Worm (Caenorhabditis elegans) whole organism, young adult: ENCODE data around the gene cyp-25A2.
A peak's percentile ranks its signal among the peaks of the same experiment; 100 is the strongest.

Experiments used
- C06A6.2 ChIP-seq: fragments of 200-800 bp; sonication (Bioruptor generic); conservative IDR thresholded peaks from 2 replicates; pipeline ENCODE4 v1.3.6; 2022; ENCODE audit warnings: missing genetic modification characterization, missing compliant biosample characterization
- F23B12.7 ChIP-seq: sonication (generic microtip); optimal IDR thresholded peaks from 2 replicates; lab custom pipeline; 2017; ENCODE audit warnings: missing genetic modification characterization, mild to moderate bottlenecking, missing compliant biosample characterization, antibody characterized with exemption, moderate library complexity; ENCODE audit not compliant: insufficient read depth
- F37B4.10 ChIP-seq: fragments of 200-800 bp; sonication (Bioruptor generic); IDR thresholded peaks from 2 replicates; pipeline ENCODE4 v1.3.6; 2022; ENCODE audit warnings: missing genetic modification characterization, missing compliant biosample characterization
- F49E8.2 ChIP-seq: sonication (generic microtip); optimal IDR thresholded peaks from 3 replicates; lab custom pipeline; 2017; ENCODE audit warnings: missing genetic modification characterization, mild to moderate bottlenecking, missing compliant biosample characterization, antibody characterized with exemption, moderate library complexity; ENCODE audit not compliant: insufficient read depth
- F52B5.7 ChIP-seq: sonication (generic microtip); optimal IDR thresholded peaks from 2 replicates; lab custom pipeline; 2016; ENCODE audit warnings: mild to moderate bottlenecking, missing genetic modification characterization, missing compliant biosample characterization
- F57A8.1 ChIP-seq: fragments of 200-800 bp; sonication (Bioruptor generic); optimal IDR thresholded peaks from 2 replicates; lab custom pipeline; 2018; ENCODE audit warnings: mild to moderate bottlenecking, missing genetic modification characterization, moderate library complexity, missing compliant biosample characterization
- T07F8.4 ChIP-seq: sonication (generic microtip); optimal IDR thresholded peaks from 2 replicates; lab custom pipeline; 2016; ENCODE audit warnings: mild to moderate bottlenecking, missing genetic modification characterization, moderate library complexity, missing compliant biosample characterization
- Y53F4B.3 ChIP-seq: fragments of 200-800 bp; sonication (Bioruptor generic); IDR thresholded peaks from 2 replicates; pipeline ENCODE4 v1.3.6; 2022; ENCODE audit warnings: missing genetic modification reagents, missing genetic modification characterization, missing compliant biosample characterization
- Y53G8AR.9 ChIP-seq: fragments of 200-800 bp; sonication (Bioruptor generic); conservative IDR thresholded peaks from 2 replicates; pipeline ENCODE4 v1.3.6; 2022; ENCODE audit warnings: missing genetic modification reagents, missing genetic modification characterization, missing compliant biosample characterization
- Y56A3A.18 ChIP-seq: fragments of 200-800 bp; sonication (Bioruptor generic); IDR thresholded peaks from 2 replicates; pipeline ENCODE4 v1.3.6; 2022; ENCODE audit warnings: missing genetic modification reagents, missing genetic modification characterization, missing compliant biosample characterization
- Y67H2A.10 ChIP-seq: fragments of 200-800 bp; sonication (Bioruptor generic); conservative IDR thresholded peaks from 2 replicates; pipeline ENCODE4 v1.3.6; 2022; ENCODE audit warnings: missing genetic modification reagents, missing genetic modification characterization, missing compliant biosample characterization
- Y79H2A.3 ChIP-seq: fragments of 200-800 bp; sonication (Bioruptor generic); conservative IDR thresholded peaks from 2 replicates; pipeline ENCODE4 v1.3.6; 2022; ENCODE audit warnings: missing genetic modification reagents, missing genetic modification characterization, missing compliant biosample characterization
- akir-1 ChIP-seq: fragments of 200-800 bp; sonication (Bioruptor generic); optimal IDR thresholded peaks from 2 replicates; lab custom pipeline; 2018; ENCODE audit warnings: mild to moderate bottlenecking, missing genetic modification characterization, moderate library complexity, missing compliant biosample characterization
- atf-7 ChIP-seq: sonication (generic microtip); optimal IDR thresholded peaks from 2 replicates; lab custom pipeline; 2017; ENCODE audit warnings: mild to moderate bottlenecking, missing genetic modification characterization, missing compliant biosample characterization
- athp-1 ChIP-seq: sonication (generic microtip); optimal IDR thresholded peaks from 2 replicates; lab custom pipeline; 2017; ENCODE audit warnings: mild to moderate bottlenecking, missing genetic modification characterization, missing compliant biosample characterization
- attf-3 ChIP-seq: fragments of 200-800 bp; sonication (Bioruptor generic); conservative IDR thresholded peaks from 2 replicates; pipeline ENCODE4 v1.3.6; 2022; ENCODE audit warnings: missing genetic modification reagents, missing genetic modification characterization, missing compliant biosample characterization
- bed-1 ChIP-seq: fragments of 200-800 bp; sonication (Bioruptor generic); IDR thresholded peaks from 2 replicates; pipeline ENCODE4 v1.3.6; 2022; ENCODE audit warnings: missing genetic modification reagents, missing genetic modification characterization, missing compliant biosample characterization
- ceh-40 ChIP-seq: fragments of 200-800 bp; sonication (Bioruptor generic); IDR thresholded peaks from 2 replicates; pipeline ENCODE4 v1.3.6; 2022; ENCODE audit warnings: missing genetic modification characterization, missing compliant biosample characterization
- ceh-91 ChIP-seq: fragments of 200-800 bp; sonication (Bioruptor generic); IDR thresholded peaks from 2 replicates; pipeline ENCODE4 v1.3.6; 2022; ENCODE audit warnings: missing genetic modification reagents, missing genetic modification characterization, missing compliant biosample characterization
- chd-7 ChIP-seq: sonication (generic microtip); optimal IDR thresholded peaks from 2 replicates; lab custom pipeline; 2016; ENCODE audit warnings: mild to moderate bottlenecking, missing genetic modification characterization, moderate library complexity, missing compliant biosample characterization
- die-1 ChIP-seq: sonication (generic microtip); optimal IDR thresholded peaks from 2 replicates; lab custom pipeline; 2016; ENCODE audit warnings: missing genotype, mild to moderate bottlenecking, missing genetic modification characterization, missing compliant biosample characterization
- dox-1 ChIP-seq: fragments of 200-800 bp; sonication (Bioruptor generic); IDR thresholded peaks from 2 replicates; pipeline ENCODE4 v1.3.6; 2022; ENCODE audit warnings: missing genetic modification reagents, missing genetic modification characterization, missing compliant biosample characterization
- dpff-1 ChIP-seq: sonication (generic microtip); optimal IDR thresholded peaks from 2 replicates; lab custom pipeline; 2017; ENCODE audit warnings: mild to moderate bottlenecking, missing genetic modification characterization, missing compliant biosample characterization
- ekl-4 ChIP-seq: fragments of 200-800 bp; sonication (Bioruptor generic); IDR thresholded peaks from 2 replicates; pipeline ENCODE4 v1.3.6; 2022; ENCODE audit warnings: missing genetic modification reagents, missing genetic modification characterization, missing compliant biosample characterization
- him-1 ChIP-seq: sonication (generic microtip); optimal IDR thresholded peaks from 2 replicates; lab custom pipeline; 2016; ENCODE audit warnings: missing genotype, missing genetic modification reagents, missing genetic modification characterization, missing compliant biosample characterization
- hlh-26 ChIP-seq: fragments of 200-800 bp; sonication (Bioruptor generic); conservative IDR thresholded peaks from 2 replicates; pipeline ENCODE4 v1.3.6; 2022; ENCODE audit warnings: missing genetic modification reagents, missing genetic modification characterization, missing compliant biosample characterization
- hmg-1.2 ChIP-seq: fragments of 200-800 bp; sonication (Bioruptor generic); IDR thresholded peaks from 2 replicates; pipeline ENCODE4 v1.3.6; 2022; ENCODE audit warnings: missing genetic modification reagents, missing genetic modification characterization, missing compliant biosample characterization
- hmg-20 ChIP-seq: fragments of 200-800 bp; sonication (Bioruptor generic); IDR thresholded peaks from 2 replicates; pipeline ENCODE4 v1.3.6; 2022; ENCODE audit warnings: missing genetic modification reagents, missing genetic modification characterization, missing compliant biosample characterization
- hrde-1 ChIP-seq: sonication (generic microtip); optimal IDR thresholded peaks from 2 replicates; lab custom pipeline; 2016; ENCODE audit warnings: missing genetic modification characterization, mild to moderate bottlenecking, missing compliant biosample characterization, moderate library complexity, missing genotype, missing genetic modification reagents, borderline replicate concordance
- lag-1 ChIP-seq: fragments of 200-800 bp; sonication (Bioruptor generic); IDR thresholded peaks from 2 replicates; pipeline ENCODE4 v1.3.6; 2022; ENCODE audit warnings: missing genetic modification reagents, missing genetic modification characterization, missing compliant biosample characterization
- let-526 ChIP-seq: fragments of 200-800 bp; sonication (Bioruptor generic); IDR thresholded peaks from 2 replicates; pipeline ENCODE4 v1.3.6; 2022; ENCODE audit warnings: missing genetic modification reagents, missing genetic modification characterization, missing compliant biosample characterization
- lin-40 ChIP-seq: sonication (generic microtip); optimal IDR thresholded peaks from 2 replicates; lab custom pipeline; 2016; ENCODE audit warnings: missing genetic modification characterization, mild to moderate bottlenecking, missing compliant biosample characterization, missing genotype, missing genetic modification reagents
- lin-54 ChIP-seq: fragments of 200-800 bp; sonication (Bioruptor generic); optimal IDR thresholded peaks from 2 replicates; lab custom pipeline; 2018; ENCODE audit warnings: mild to moderate bottlenecking, missing genetic modification characterization, missing compliant biosample characterization
- madf-10 ChIP-seq: sonication (generic microtip); optimal IDR thresholded peaks from 2 replicates; lab custom pipeline; 2016; ENCODE audit warnings: mild to moderate bottlenecking, missing genetic modification characterization, missing compliant biosample characterization
- madf-8 ChIP-seq: fragments of 200-800 bp; sonication (Bioruptor generic); conservative IDR thresholded peaks from 2 replicates; pipeline ENCODE4 v1.3.6; 2022; ENCODE audit warnings: missing genetic modification reagents, missing genetic modification characterization, missing compliant biosample characterization
- nfya-2 ChIP-seq: fragments of 200-800 bp; sonication (Bioruptor generic); IDR thresholded peaks from 2 replicates; pipeline ENCODE4 v1.3.6; 2022; ENCODE audit warnings: missing genetic modification reagents, missing genetic modification characterization, missing compliant biosample characterization
- nhr-179 ChIP-seq: sonication (generic microtip); optimal IDR thresholded peaks from 2 replicates; lab custom pipeline; 2016; ENCODE audit warnings: mild to moderate bottlenecking, missing genetic modification characterization, missing compliant biosample characterization
- nhr-80 ChIP-seq: sonication (generic microtip); optimal IDR thresholded peaks from 2 replicates; lab custom pipeline; 2016; ENCODE audit warnings: missing genetic modification characterization, missing compliant biosample characterization
- pha-4 ChIP-seq: fragments of 150-350 bp; sonication (generic microtip); optimal IDR thresholded peaks from 2 replicates; lab custom pipeline; 2014; ENCODE audit warnings: missing biosample characterization, missing genetic modification reagents, missing genetic modification characterization
- sea-2 ChIP-seq: fragments of 200-800 bp; sonication (Bioruptor generic); IDR thresholded peaks from 2 replicates; pipeline ENCODE4 v1.3.6; 2022; ENCODE audit warnings: missing genetic modification characterization, missing compliant biosample characterization
- somi-1 ChIP-seq: fragments of 200-800 bp; sonication (Bioruptor generic); optimal IDR thresholded peaks from 2 replicates; lab custom pipeline; 2018; ENCODE audit warnings: mild to moderate bottlenecking, missing genetic modification characterization, missing compliant biosample characterization
- sptf-2 ChIP-seq: fragments of 200-800 bp; sonication (Bioruptor generic); optimal IDR thresholded peaks from 2 replicates; lab custom pipeline; 2018; ENCODE audit warnings: mild to moderate bottlenecking, missing genetic modification characterization, missing compliant biosample characterization
- tbp1 ChIP-seq: fragments of 200-800 bp; sonication (Bioruptor generic); optimal IDR thresholded peaks from 2 replicates; lab custom pipeline; 2018; ENCODE audit warnings: mild to moderate bottlenecking, missing genetic modification characterization, missing compliant biosample characterization
- tlf-1 ChIP-seq: fragments of 200-800 bp; sonication (Bioruptor generic); optimal IDR thresholded peaks from 2 replicates; lab custom pipeline; 2018; ENCODE audit warnings: mild to moderate bottlenecking, missing genetic modification characterization, missing compliant biosample characterization
- xnd-1 ChIP-seq: sonication (generic microtip); optimal IDR thresholded peaks from 2 replicates; lab custom pipeline; 2016; ENCODE audit warnings: missing genotype, missing genetic modification reagents, missing genetic modification characterization, missing compliant biosample characterization
- ztf-18 ChIP-seq: sonication (generic microtip); optimal IDR thresholded peaks from 2 replicates; lab custom pipeline; 2016; ENCODE audit warnings: missing genotype, mild to moderate bottlenecking, missing genetic modification characterization, missing compliant biosample characterization
- ztf-25 ChIP-seq: fragments of 200-800 bp; sonication (Bioruptor generic); IDR thresholded peaks from 2 replicates; pipeline ENCODE4 v1.3.6; 2022; ENCODE audit warnings: missing genetic modification reagents, missing genetic modification characterization, missing compliant biosample characterization
- ztf-28 ChIP-seq: fragments of 200-800 bp; sonication (Bioruptor generic); IDR thresholded peaks from 2 replicates; pipeline ENCODE4 v1.3.6; 2022; ENCODE audit warnings: missing genetic modification reagents, missing genetic modification characterization, missing compliant biosample characterization

Gene cyp-25A2

DNA sequence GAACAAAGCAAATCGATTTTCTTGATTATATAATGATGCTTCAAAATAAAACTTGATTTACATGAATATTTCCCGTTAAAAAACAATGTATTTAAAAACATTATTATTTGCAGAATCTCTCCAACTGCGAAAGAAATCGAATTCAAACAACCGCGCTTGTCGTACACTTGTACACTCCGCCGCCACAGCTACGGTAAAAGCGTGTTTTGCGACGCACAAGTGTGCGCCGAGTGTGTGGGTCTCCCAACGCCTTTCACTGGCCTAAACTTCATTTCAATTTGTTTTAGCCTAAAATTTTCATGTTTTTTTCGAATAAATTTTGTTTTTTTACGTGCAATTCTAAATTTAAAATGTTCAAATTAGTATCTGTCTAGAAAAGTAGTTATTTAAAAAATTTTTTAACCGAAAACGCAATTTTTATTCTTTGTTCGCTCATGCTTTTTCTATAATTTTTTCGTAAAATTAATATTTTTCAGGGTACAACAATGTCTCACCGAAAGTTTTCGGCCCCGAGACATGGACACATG, 32.4 kb downstream of the cyp-25A2 start, which contains the start of gene rpl-3 (continued):
- TF ChIP-seq F23B12.7 (tag; lab: Kevin White, UChicago) (peak; percentile 99), Y53F4B.3 (GFP tag; lab: Robert Waterston, UW) (peak; percentile 98), dox-1 (GFP tag; lab: Robert Waterston, UW) (peak; percentile 100), Y79H2A.3 (GFP tag; lab: Robert Waterston, UW) (peak; percentile 100), xnd-1 (tag; lab: Kevin White, UChicago) (peak; percentile 89), ceh-40 (GFP tag; lab: Robert Waterston, UW) (peak; percentile 96), akir-1 (GFP tag; lab: Kevin White, UChicago) (peak; percentile 93), lag-1 (peak; percentile 97), bed-1 (GFP tag; lab: Robert Waterston, UW) (peak; percentile 99), madf-10 (tag; lab: Kevin White, UChicago) (peak; percentile 98), hlh-26 (GFP tag; lab: Robert Waterston, UW) (no peak), nhr-179 (tag; lab: Kevin White, UChicago) (peak; percentile 68), somi-1 (peak; percentile 100), atf-7 (peak; percentile 100), chd-7 (tag; lab: Kevin White, UChicago) (peak; percentile 100), madf-8 (GFP tag; lab: Robert Waterston, UW) (peak; percentile 96), Y53G8AR.9 (peak; percentile 100), hmg-1.2 (peak; percentile 98), lin-54 (GFP tag; lab: Kevin White, UChicago) (peak; percentile 100), F37B4.10 (peak; percentile 100), ztf-25 (peak; percentile 96), T07F8.4 (tag; lab: Kevin White, UChicago) (peak; percentile 95), nfya-2 (GFP tag; lab: Robert Waterston, UW) (peak; percentile 98), ekl-4 (GFP tag; lab: Robert Waterston, UW) (peak; percentile 100), nhr-80 (tag; lab: Kevin White, UChicago) (peak; percentile 100), tlf-1 (GFP tag; lab: Kevin White, UChicago) (peak; percentile 100), pha-4 (tag; lab: Kevin White, UChicago) (peak; percentile 100), C06A6.2 (GFP tag; lab: Robert Waterston, UW) (peak; percentile 100), attf-3 (GFP tag; lab: Robert Waterston, UW) (peak; percentile 94), ztf-28 (peak; percentile 100), him-1 (tag; lab: Kevin White, UChicago) (peak; percentile 99), sea-2 (peak; percentile 98), ceh-91 (GFP tag; lab: Robert Waterston, UW) (peak; percentile 100), die-1 (peak; percentile 98), lin-40 (tag; lab: Kevin White, UChicago) (peak; percentile 99), sptf-2 (GFP tag; lab: Kevin White, UChicago) (peak; percentile 96), Y56A3A.18 (GFP tag; lab: Robert Waterston, UW) (peak; percentile 100), ztf-18 (tag; lab: Kevin White, UChicago) (peak; percentile 91), hrde-1 (tag; lab: Kevin White, UChicago) (peak; percentile 98), athp-1 (tag; lab: Kevin White, UChicago) (peak; percentile 100), F52B5.7 (tag; lab: Kevin White, UChicago) (peak; percentile 100), dpff-1 (tag; lab: Kevin White, UChicago) (peak; percentile 100), F49E8.2 (tag; lab: Kevin White, UChicago) (peak; percentile 100), tbp1 (GFP tag; lab: Kevin White, UChicago) (peak; percentile 85), let-526 (GFP tag; lab: Robert Waterston, UW) (peak; percentile 100), Y67H2A.10 (GFP tag; lab: Robert Waterston, UW) (peak; percentile 100), hmg-20 (GFP tag; lab: Robert Waterston, UW) (peak; percentile 98), F57A8.1 (GFP tag; lab: Kevin White, UChicago) (peak; percentile 89)
